Worm (Caenorhabditis elegans) whole organism, L4 larva: ENCODE data around the gene T25B2.1.

Experiments
- F26F4.8 ChIP-seq: fragments of 200-800 bp; sonication (Bioruptor generic); conservative IDR thresholded peaks from 2 replicates; pipeline ENCODE4 v1.3.6; 2022; ENCODE audit warnings: missing genetic modification characterization, missing compliant biosample characterization
- F37D6.2 ChIP-seq: sonication (generic microtip); optimal IDR thresholded peaks from 2 replicates; lab custom pipeline; 2016; ENCODE audit warnings: mild to moderate bottlenecking, missing genetic modification characterization, missing compliant biosample characterization
- T26A8.4 ChIP-seq: fragments of 200-800 bp; sonication (Bioruptor generic); IDR thresholded peaks from 2 replicates; pipeline ENCODE4 v1.3.6; 2022; ENCODE audit warnings: missing genetic modification characterization, missing compliant biosample characterization
- aly-2 ChIP-seq: sonication (generic microtip); optimal IDR thresholded peaks from 2 replicates; lab custom pipeline; 2018; ENCODE audit warnings: missing biosample characterization, missing genetic modification characterization
- ama-1 ChIP-seq: fragments of 150-350 bp; optimal IDR thresholded peaks from 2 replicates; lab custom pipeline; 2014; ENCODE audit warnings: inconsistent platforms, mixed read lengths
- attf-4 ChIP-seq: sonication (generic microtip); optimal IDR thresholded peaks from 3 replicates; lab custom pipeline; 2017; ENCODE audit warnings: missing biosample characterization, missing genetic modification characterization
- ceh-62 ChIP-seq: sonication (generic microtip); optimal IDR thresholded peaks from 2 replicates; lab custom pipeline; 2017; ENCODE audit warnings: missing biosample characterization, missing genetic modification characterization
- ceh-82 ChIP-seq: sonication (generic microtip); optimal IDR thresholded peaks from 2 replicates; lab custom pipeline; 2017; ENCODE audit warnings: missing biosample characterization, missing genetic modification characterization
- daf-16 ChIP-seq, 3 experiments: sonication (generic microtip); optimal IDR thresholded peaks; 2 replicates each; lab custom pipeline; 2016 to 2017; ENCODE audit warnings: missing genetic modification characterization in 3 of 3, missing genetic modification reagents in 3 of 3, mild to moderate bottlenecking in 2 of 3, missing compliant biosample characterization in 2 of 3, missing biosample characterization in 1 of 3, moderate library complexity in 1 of 3
- dmd-6 ChIP-seq: fragments of 200-800 bp; sonication (Bioruptor generic); IDR thresholded peaks from 2 replicates; pipeline ENCODE4 v1.3.6; 2022; ENCODE audit warnings: missing genetic modification reagents, missing genetic modification characterization, missing compliant biosample characterization
- dve-1 ChIP-seq: sonication (generic microtip); optimal IDR thresholded peaks from 2 replicates; lab custom pipeline; 2017; ENCODE audit warnings: antibody characterized with exemption, mild to moderate bottlenecking, missing genetic modification characterization, missing compliant biosample characterization; ENCODE audit not compliant: insufficient read depth
- hif-1 ChIP-seq, 2 experiments: sonication (generic microtip); optimal IDR thresholded peaks; 2 replicates each; lab custom pipeline; 2016 to 2017; ENCODE audit warnings: missing compliant biosample characterization in 2 of 2, missing genetic modification characterization in 2 of 2, missing genetic modification reagents in 2 of 2, missing genotype in 2 of 2, mild to moderate bottlenecking in 1 of 2
- hlh-11 ChIP-seq: fragments of 200-800 bp; sonication (Bioruptor generic); optimal IDR thresholded peaks from 2 replicates; lab custom pipeline; 2018; ENCODE audit warnings: mild to moderate bottlenecking, missing genetic modification characterization, missing compliant biosample characterization
- hlh-30 ChIP-seq: sonication (generic microtip); optimal IDR thresholded peaks from 2 replicates; lab custom pipeline; 2017; ENCODE audit warnings: antibody characterized with exemption, mild to moderate bottlenecking, missing genetic modification characterization, missing compliant biosample characterization; ENCODE audit not compliant: insufficient read depth
- lin-38 ChIP-seq: fragments of 200-800 bp; sonication (Bioruptor generic); IDR thresholded peaks from 2 replicates; pipeline ENCODE4 v1.3.6; 2022; ENCODE audit warnings: missing genetic modification reagents, missing genetic modification characterization, missing compliant biosample characterization
- lin-39 ChIP-seq: fragments of 150-350 bp; optimal IDR thresholded peaks from 2 replicates; lab custom pipeline; 2014; ENCODE audit warnings: missing biosample characterization, missing genetic modification reagents, missing genetic modification characterization
- mep-1 ChIP-seq: fragments of 150-350 bp; sonication (generic microtip); optimal IDR thresholded peaks from 3 replicates; lab custom pipeline; 2014; ENCODE audit warnings: missing biosample characterization, missing genetic modification characterization
- mxl-2 ChIP-seq: fragments of 200-800 bp; sonication (Bioruptor generic); conservative IDR thresholded peaks from 2 replicates; pipeline ENCODE4 v1.3.6; 2022; ENCODE audit warnings: missing genetic modification reagents, missing genetic modification characterization, missing compliant biosample characterization
- nhr-237 ChIP-seq: sonication (generic microtip); optimal IDR thresholded peaks from 2 replicates; lab custom pipeline; 2017; ENCODE audit warnings: missing biosample characterization, missing genetic modification characterization
- nhr-28 ChIP-seq: fragments of 150-350 bp; optimal IDR thresholded peaks from 2 replicates; lab custom pipeline; 2014; ENCODE audit warnings: missing biosample characterization, missing genetic modification characterization
- nhr-48 ChIP-seq: sonication (generic microtip); optimal IDR thresholded peaks from 2 replicates; lab custom pipeline; 2016; ENCODE audit warnings: mild to moderate bottlenecking, missing genetic modification characterization, missing compliant biosample characterization
- php-3 ChIP-seq: fragments of 200-800 bp; sonication (Bioruptor generic); IDR thresholded peaks from 2 replicates; pipeline ENCODE4 v1.3.6; 2022; ENCODE audit warnings: missing genetic modification reagents, missing genetic modification characterization, missing compliant biosample characterization
- pqm-1 ChIP-seq: sonication (generic microtip); optimal IDR thresholded peaks from 2 replicates; lab custom pipeline; 2017; ENCODE audit warnings: missing biosample characterization, missing genetic modification characterization
- rbr-2 ChIP-seq: sonication (generic microtip); optimal IDR thresholded peaks from 2 replicates; lab custom pipeline; 2016; ENCODE audit warnings: missing genotype, missing genetic modification characterization, missing compliant biosample characterization
- set-16 ChIP-seq: fragments of 200-800 bp; sonication (Bioruptor generic); IDR thresholded peaks from 2 replicates; pipeline ENCODE4 v1.3.6; 2022; ENCODE audit warnings: missing genetic modification reagents, missing genetic modification characterization, missing compliant biosample characterization
- tag-97 ChIP-seq: fragments of 200-800 bp; sonication (Bioruptor generic); IDR thresholded peaks from 2 replicates; pipeline ENCODE4 v1.3.6; 2022; ENCODE audit warnings: missing genetic modification characterization, missing compliant biosample characterization
- tra-1 ChIP-seq: fragments of 200-800 bp; sonication (Bioruptor generic); IDR thresholded peaks from 2 replicates; pipeline ENCODE4 v1.3.6; 2022; ENCODE audit warnings: missing genetic modification reagents, missing genetic modification characterization, missing compliant biosample characterization
- unc-62 ChIP-seq, 3 experiments: fragments of 150-350 bp in 1 of 3; sonication (generic microtip); optimal IDR thresholded peaks in 2 of 3; peaks in 1 of 3; 1 replicate in 1 of 3; 2 replicates in 2 of 3; lab custom pipeline; 2014 to 2017; ENCODE audit warnings: missing biosample characterization in 3 of 3, missing genetic modification characterization in 3 of 3, missing genetic modification reagents in 3 of 3, missing genotype in 1 of 3
- ztf-11 ChIP-seq: fragments of 150-350 bp; optimal IDR thresholded peaks from 2 replicates; lab custom pipeline; 2014; ENCODE audit warnings: missing biosample characterization, missing genetic modification characterization

T25B2.1 gene

ce11 chrX:6162037-6162436 lies 11.7 kb upstream of the T25B2.1 start:
- TF ChIP-seq mxl-2 (0 out of 2 replicates have a peak, but pooled peaks have one; percentile 24), set-16 (GFP tag; lab: Robert Waterston, UW) (peak; percentile 71), ceh-82 (tag; lab: Kevin White, UChicago) (no peak)

DNA sequence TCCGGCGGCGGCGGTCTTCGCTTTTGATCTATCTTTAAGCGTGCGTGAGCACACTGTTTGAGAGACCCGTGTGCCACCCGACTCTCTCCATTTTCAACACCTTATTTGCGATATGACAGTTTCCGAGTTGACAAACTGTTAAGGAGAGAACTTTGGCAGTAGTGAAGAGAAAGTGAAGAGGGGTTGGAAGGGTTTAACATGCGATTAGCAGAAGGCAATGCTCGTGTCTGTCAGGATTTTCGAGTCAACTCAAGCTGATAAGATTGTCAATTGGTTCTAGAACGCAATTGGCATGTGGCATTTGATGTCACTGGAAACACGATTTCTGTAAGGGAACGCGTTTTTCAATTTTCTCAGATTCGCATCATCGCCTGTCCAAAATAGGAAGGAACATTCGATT lies 6.4 kb upstream of the T25B2.1 start:
- TF ChIP-seq unc-62 (GFP tag; optimal IDR thresholded peaks at IDR 0.05 in 1 of 2; lab: Kevin White, UChicago) (peak in 1 of 2 experiments; percentile 89), unc-62 (tag; optimal IDR thresholded peaks at IDR 0.05; lab: Kevin White, UChicago) (no peak), daf-16 (GFP tag; optimal IDR thresholded peaks at IDR 0.05; lab: Kevin White, UChicago) (no peak), daf-16 (tag; optimal IDR thresholded peaks at IDR 0.05; lab: Kevin White, UChicago) (peak; percentile 17), nhr-237 (no peak), dmd-6 (GFP tag; lab: Robert Waterston, UW) (peak; percentile 37), aly-2 (no peak)

ce11 chrX:6169252-6169651 lies 4.5 kb upstream of the T25B2.1 start, which contains the start of gene T25B2.2:
TSS of gene T25B2.2 (plus strand) at chrX:6169643.
- TF ChIP-seq mep-1 (tag; lab: Kevin White, UChicago) (no peak), pqm-1 (tag; lab: Kevin White, UChicago) (peak; percentile 50), tag-97 (GFP tag; lab: Robert Waterston, UW) (no peak), lin-39 (no peak), tra-1 (GFP tag; lab: Robert Waterston, UW) (peak; percentile 56; the same call in 1 of the 2 replicates), attf-4 (no peak), hlh-11 (tag; lab: Kevin White, UChicago) (peak; percentile 60), dve-1 (tag; lab: Kevin White, UChicago) (peak; percentile 58), daf-16 (GFP tag; optimal IDR thresholded peaks at IDR 0.05; lab: Kevin White, UChicago) (no peak), daf-16 (tag; optimal IDR thresholded peaks at IDR 0.05; lab: Kevin White, UChicago) (peak; percentile 80), T26A8.4 (GFP tag; lab: Robert Waterston, UW) (no peak), unc-62 (GFP tag; optimal IDR thresholded peaks at IDR 0.05 in 1 of 2; lab: Kevin White, UChicago) (peak in 1 of 2 experiments; percentile 93), unc-62 (tag; optimal IDR thresholded peaks at IDR 0.05; lab: Kevin White, UChicago) (no peak), dmd-6 (GFP tag; lab: Robert Waterston, UW) (peak; percentile 75), php-3 (GFP tag; lab: Robert Waterston, UW) (peak; percentile 93), nhr-28 (tag; lab: Kevin White, UChicago) (peak; percentile 48), hlh-30 (tag; lab: Kevin White, UChicago) (peak; percentile 29)

DNA sequence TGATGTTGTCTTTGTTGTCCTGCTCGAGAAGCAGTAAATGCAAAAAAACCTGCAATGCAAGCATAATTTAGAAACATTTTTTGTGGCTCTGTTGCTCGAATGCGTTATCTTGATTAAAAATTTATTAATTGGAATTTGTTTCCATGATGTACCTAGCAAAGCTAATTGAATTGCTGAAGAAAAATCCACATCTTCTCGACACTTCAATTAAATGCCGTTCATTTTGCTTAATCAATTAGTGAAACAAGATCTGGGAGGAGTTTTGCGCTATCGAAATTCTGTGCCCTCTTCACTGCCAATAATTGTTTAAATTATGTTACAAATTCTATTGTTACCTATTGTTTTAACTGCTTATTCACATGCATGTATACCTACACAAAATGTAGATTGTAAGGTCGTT lies 2.1 kb downstream of the T25B2.1 start, which contains the start of gene T25B2.3:
TSS of gene T25B2.3 (plus strand) at position 301 of the 400 bp plus-strand sequence.
- peak; percentile 1 for TF ChIP-seq pqm-1 (tag; lab: Kevin White, UChicago)
- TF ChIP-seq hif-1 (tag; optimal IDR thresholded peaks at IDR 0.05; lab: Kevin White, UChicago) = no peak

ce11 chrX:6177944-6178566 lies 4.3 kb downstream of the T25B2.1 start, which contains the start of the genes T25B2.4 and T13C5.3:
TSS of gene T25B2.4 (plus strand) at chrX:6178244.
TSS of gene T13C5.3 (plus strand) at chrX:6178516.
- TF ChIP-seq hif-1 (tag; optimal IDR thresholded peaks at IDR 0.05; lab: Kevin White, UChicago) (no peak), nhr-48 (no peak), lin-38 (GFP tag; lab: Robert Waterston, UW) (no peak), ama-1 (lab: Kevin White, UChicago) (no peak), ztf-11 (tag; lab: Kevin White, UChicago) (no peak)

DNA sequence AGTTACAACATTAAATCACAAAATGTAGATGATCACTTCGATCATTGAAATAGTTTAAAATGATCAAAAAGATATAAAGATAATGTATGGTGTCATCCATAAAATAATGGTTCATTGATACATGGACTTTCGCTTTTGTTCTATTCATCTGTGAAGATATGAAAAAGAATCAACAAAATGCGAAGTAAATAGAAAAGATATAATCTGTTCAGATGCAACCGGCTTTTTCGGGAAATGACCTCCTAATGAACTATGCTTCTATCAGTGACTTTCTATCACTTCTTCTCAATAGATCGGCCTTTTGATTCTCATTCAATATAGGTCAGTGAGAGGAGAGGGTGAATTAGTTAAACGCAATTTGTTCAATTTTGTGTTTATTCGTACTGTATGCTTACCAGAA lies 5.2 kb downstream of the T25B2.1 start:
- TF ChIP-seq ceh-82 (tag; lab: Kevin White, UChicago) (no peak), rbr-2 (tag; lab: Kevin White, UChicago) (no peak), hlh-30 (tag; lab: Kevin White, UChicago) (no peak), ceh-62 (tag; lab: Kevin White, UChicago) (no peak), unc-62 (GFP tag; optimal IDR thresholded peaks at IDR 0.05 in 1 of 2; lab: Kevin White, UChicago) (peak in 1 of 2 experiments; percentile 3), unc-62 (tag; optimal IDR thresholded peaks at IDR 0.05; lab: Kevin White, UChicago) (no peak), F37D6.2 (no peak), F26F4.8 (GFP tag; lab: Robert Waterston, UW) (no peak)
- TF ChIP-seq, all 104 proteins: peak for 1
